Fruit fly (Drosophila melanogaster): Measurements from ENCODE around the gene CG31286.

The CG31286 gene

dm6 chr3R:6678480-6678879, 37.4 kb downstream of the CG31286 start, which contains the start of gene lab (continued):
- TF ChIP-seq CG17361 (GFP tag; IDR thresholded peaks at IDR 0.05) (no peak), cg (GFP tag; optimal IDR thresholded peaks at IDR 0.05) (peak; percentile 45), run (tag; optimal IDR thresholded peaks at IDR 0.05) (no peak), Adf1 (GFP tag; IDR thresholded peaks at IDR 0.05) (0 out of 2 replicates have a peak, but pooled peaks have one; percentile 10), br (optimal IDR thresholded peaks at IDR 0.05) (no peak), insv (GFP tag; optimal IDR thresholded peaks at IDR 0.05) (no peak), sqz (GFP tag; optimal IDR thresholded peaks at IDR 0.05) (peak; percentile 67), hb (GFP tag; IDR thresholded peaks at IDR 0.05; ENCODE audit: partially characterized antibody) (no peak), NFAT (GFP tag; IDR thresholded peaks at IDR 0.05) (no peak), C15 (GFP tag; IDR thresholded peaks at IDR 0.05) (no peak), CG7786 (GFP tag; optimal IDR thresholded peaks at IDR 0.05) (no peak), NfI (GFP tag; optimal IDR thresholded peaks at IDR 0.05) (no peak), Oaz (GFP tag; IDR thresholded peaks at IDR 0.05) (no peak), Abd-B (GFP tag; optimal IDR thresholded peaks at IDR 0.05) (no peak), ERR (GFP tag; optimal IDR thresholded peaks at IDR 0.05) (no peak), sug (tag; optimal IDR thresholded peaks at IDR 0.05) (no peak), Hr39 (optimal IDR thresholded peaks at IDR 0.05) (no peak), trh (GFP tag; optimal IDR thresholded peaks at IDR 0.05) (no peak), CG3838 (GFP tag; optimal IDR thresholded peaks at IDR 0.05) (no peak), D19A (tag; optimal IDR thresholded peaks at IDR 0.05) (no peak), crol (GFP tag; IDR thresholded peaks at IDR 0.05) (peak; percentile 50), emc (GFP tag; optimal IDR thresholded peaks at IDR 0.05) (no peak), Tbp (GFP tag; optimal IDR thresholded peaks at IDR 0.05) (no peak), cwo (GFP tag; optimal IDR thresholded peaks at IDR 0.05) (no peak), Hey (tag; optimal IDR thresholded peaks at IDR 0.05) (no peak), Meics (GFP tag; optimal IDR thresholded peaks at IDR 0.05) (no peak), yki (optimal IDR thresholded peaks at IDR 0.05) (no peak), CG10654 (GFP tag; optimal IDR thresholded peaks at IDR 0.05) (no peak), lola (GFP tag; optimal IDR thresholded peaks at IDR 0.05) (no peak), CG3163 (GFP tag; optimal IDR thresholded peaks at IDR 0.05) (no peak), CG12071 (GFP tag; optimal IDR thresholded peaks at IDR 0.05) (no peak), CG4730 (GFP tag; IDR thresholded peaks at IDR 0.05) (no peak), HLHmδ (GFP tag; optimal IDR thresholded peaks at IDR 0.05) (peak; percentile 61), CG15479 (GFP tag; optimal IDR thresholded peaks at IDR 0.05) (peak; percentile 61), CG13775 (GFP tag; optimal IDR thresholded peaks at IDR 0.05) (no peak), Mes4 (GFP tag; optimal IDR thresholded peaks at IDR 0.05) (no peak), zfh2 (GFP tag; optimal IDR thresholded peaks at IDR 0.05) (no peak), cato (GFP tag; optimal IDR thresholded peaks at IDR 0.05; ENCODE audit: borderline replicate concordance) (no peak), sens (GFP tag) (peak; percentile 62), maf-S (GFP tag; optimal IDR thresholded peaks at IDR 0.05) (no peak), CG4820 (GFP tag; optimal IDR thresholded peaks at IDR 0.05) (no peak), Nf-YB (GFP tag; optimal IDR thresholded peaks at IDR 0.05) (peak; percentile 97), Xrp1 (GFP tag; IDR thresholded peaks at IDR 0.05) (no peak), Hmx (GFP tag; optimal IDR thresholded peaks at IDR 0.05) (no peak), CrebB (tag; optimal IDR thresholded peaks at IDR 0.05) (no peak), zen (tag; optimal IDR thresholded peaks at IDR 0.05) (peak; percentile 10), CG9609 (GFP tag; optimal IDR thresholded peaks at IDR 0.05) (no peak), CG7271 (tag; optimal IDR thresholded peaks at IDR 0.05) (no peak), Hr51 (GFP tag; optimal IDR thresholded peaks at IDR 0.05) (no peak), Dad (GFP tag; optimal IDR thresholded peaks at IDR 0.05) (no peak), inv (GFP tag; IDR thresholded peaks at IDR 0.05; ENCODE audit: partially characterized antibody) (no peak), Ada2b (GFP tag; IDR thresholded peaks at IDR 0.05) (no peak), CG1233 (GFP tag; optimal IDR thresholded peaks at IDR 0.05) (no peak)

Data from whole organism, embryonic.